Fruit fly (Drosophila melanogaster) whole organism, embryonic: Measurements from ENCODE around the gene Pph13.

ENCODE experiments used
- Adf1 ChIP-seq: fragments of 200-800 bp; sonication (Bioruptor generic); IDR thresholded peaks from 2 replicates; pipeline ENCODE4 v1.3.6; 2022; ENCODE audit warnings: missing biosample characterization, missing genetic modification characterization
- Asciz ChIP-seq: fragments of 200-800 bp; sonication (Bioruptor generic); optimal IDR thresholded peaks from 2 replicates; lab custom pipeline; 2017; ENCODE audit warnings: missing biosample characterization, mild to moderate bottlenecking, missing genetic modification characterization, missing genetic modification reagents
- BtbVII ChIP-seq: fragments of 200-800 bp; sonication (Bioruptor generic); optimal IDR thresholded peaks from 3 replicates; lab custom pipeline; 2017; ENCODE audit warnings: missing biosample characterization, mild to moderate bottlenecking, missing genetic modification characterization
- Bteb2 ChIP-seq: fragments of 200-800 bp; sonication (Bioruptor generic); optimal IDR thresholded peaks from 2 replicates; lab custom pipeline; 2016; ENCODE audit warnings: missing biosample characterization, missing genetic modification characterization
- CG10543 ChIP-seq: fragments of 200-800 bp; sonication (Bioruptor generic); optimal IDR thresholded peaks from 3 replicates; lab custom pipeline; 2017; ENCODE audit warnings: missing biosample characterization, mild to moderate bottlenecking, missing genetic modification characterization, moderate library complexity
- CG10565 ChIP-seq: fragments of 200-800 bp; sonication (Bioruptor generic); optimal IDR thresholded peaks from 3 replicates; lab custom pipeline; 2016; ENCODE audit warnings: missing biosample characterization, mild to moderate bottlenecking, missing genetic modification characterization
- CG10979 ChIP-seq: fragments of 200-800 bp; sonication (Bioruptor generic); optimal IDR thresholded peaks from 2 replicates; lab custom pipeline; 2018; ENCODE audit warnings: missing biosample characterization, mild to moderate bottlenecking, missing genetic modification characterization, moderate library complexity
- CG11504 ChIP-seq: fragments of 200-800 bp; sonication (Bioruptor generic); optimal IDR thresholded peaks from 3 replicates; lab custom pipeline; 2019; ENCODE audit warnings: missing biosample characterization, mild to moderate bottlenecking, missing genetic modification characterization, moderate library complexity
- CG12155 ChIP-seq: fragments of 200-800 bp; sonication (Bioruptor generic); optimal IDR thresholded peaks from 3 replicates; lab custom pipeline; 2016; ENCODE audit warnings: missing biosample characterization, missing genetic modification characterization
- CG12942 ChIP-seq: fragments of 200-800 bp; sonication (Bioruptor generic); optimal IDR thresholded peaks from 3 replicates; lab custom pipeline; 2016; ENCODE audit warnings: missing biosample characterization, missing genetic modification characterization
- CG17361 ChIP-seq: fragments of 200-800 bp; sonication (Bioruptor generic); IDR thresholded peaks from 3 replicates; pipeline ENCODE4 v1.3.6; 2022; ENCODE audit warnings: missing biosample characterization, missing genetic modification characterization
- CG31365 ChIP-seq: fragments of 200-800 bp; sonication (Bioruptor generic); optimal IDR thresholded peaks from 2 replicates; lab custom pipeline; 2018; ENCODE audit warnings: missing biosample characterization, mild to moderate bottlenecking, missing genetic modification characterization
- CG4617 ChIP-seq: fragments of 200-800 bp; sonication (Bioruptor generic); optimal IDR thresholded peaks from 3 replicates; lab custom pipeline; 2016; ENCODE audit warnings: missing biosample characterization, missing genetic modification characterization, borderline replicate concordance
- CG6683 ChIP-seq: fragments of 200-800 bp; sonication (Bioruptor generic); optimal IDR thresholded peaks from 2 replicates; lab custom pipeline; 2017; ENCODE audit warnings: missing biosample characterization, mild to moderate bottlenecking, missing genetic modification characterization, missing genetic modification reagents
- CG6689 ChIP-seq: fragments of 200-800 bp; sonication (Bioruptor generic); IDR thresholded peaks from 2 replicates; pipeline ENCODE4 v1.3.6; 2022; ENCODE audit warnings: missing biosample characterization, missing genetic modification characterization
- CG6791 ChIP-seq: fragments of 200-800 bp; sonication (Bioruptor generic); IDR thresholded peaks from 3 replicates; pipeline ENCODE4 v1.3.6; 2022; ENCODE audit warnings: missing biosample characterization, missing genetic modification characterization; ENCODE audit not compliant: partially characterized antibody
- CG7928 ChIP-seq: fragments of 200-800 bp; sonication (Bioruptor generic); optimal IDR thresholded peaks from 2 replicates; lab custom pipeline; 2017; ENCODE audit warnings: missing biosample characterization, mild to moderate bottlenecking, missing genetic modification characterization
- CG7963 ChIP-seq: fragments of 200-800 bp; sonication (Bioruptor generic); IDR thresholded peaks from 3 replicates; pipeline ENCODE4 v1.3.6; 2022; ENCODE audit warnings: missing biosample characterization, missing genetic modification characterization; ENCODE audit not compliant: partially characterized antibody
- CG8089 ChIP-seq: fragments of 200-800 bp; sonication (Bioruptor generic); optimal IDR thresholded peaks from 3 replicates; lab custom pipeline; 2016; ENCODE audit warnings: missing biosample characterization, missing genetic modification characterization
- CG8388 ChIP-seq: fragments of 200-800 bp; sonication (Bioruptor generic); optimal IDR thresholded peaks from 2 replicates; lab custom pipeline; 2019; ENCODE audit warnings: missing biosample characterization, mild to moderate bottlenecking, missing genetic modification characterization, moderate library complexity
- CG8765 ChIP-seq: fragments of 200-800 bp; sonication (Bioruptor generic); IDR thresholded peaks from 2 replicates; pipeline ENCODE4 v1.3.6; 2022; ENCODE audit warnings: missing biosample characterization, missing genetic modification characterization
- CG9727 ChIP-seq: fragments of 200-800 bp; sonication (Bioruptor generic); optimal IDR thresholded peaks from 3 replicates; lab custom pipeline; 2017; ENCODE audit warnings: missing biosample characterization, mild to moderate bottlenecking, missing genetic modification characterization
- CoRest ChIP-seq: fragments of 200-800 bp; sonication (Bioruptor generic); optimal IDR thresholded peaks from 3 replicates; lab custom pipeline; 2018; ENCODE audit warnings: missing biosample characterization, mild to moderate bottlenecking, missing genetic modification characterization, moderate library complexity
- Dp ChIP-seq: fragments of 200-800 bp; sonication (Bioruptor generic); optimal IDR thresholded peaks from 2 replicates; lab custom pipeline; 2018; ENCODE audit warnings: missing biosample characterization, mild to moderate bottlenecking, missing genetic modification characterization, moderate library complexity
- Gsc ChIP-seq: fragments of 200-800 bp; sonication (Bioruptor generic); IDR thresholded peaks from 2 replicates; pipeline ENCODE4 v1.3.6; 2022; ENCODE audit warnings: missing biosample characterization, missing genetic modification characterization
- HLH4C ChIP-seq: fragments of 200-800 bp; sonication (Bioruptor generic); IDR thresholded peaks from 3 replicates; pipeline ENCODE4 v1.3.6; 2022; ENCODE audit warnings: missing biosample characterization, missing genetic modification characterization; ENCODE audit not compliant: partially characterized antibody
- Hr39 ChIP-seq: fragments of >200 bp; optimal IDR thresholded peaks from 2 replicates; lab custom pipeline; 2017
- NK7.1 ChIP-seq: fragments of 200-800 bp; sonication (Bioruptor generic); optimal IDR thresholded peaks from 3 replicates; lab custom pipeline; 2016; ENCODE audit warnings: missing biosample characterization, missing genetic modification characterization
- Optix ChIP-seq: fragments of 200-800 bp; sonication (Bioruptor generic); IDR thresholded peaks from 3 replicates; pipeline ENCODE4 v1.3.6; 2022; ENCODE audit warnings: missing biosample characterization, missing genetic modification characterization
- Side ChIP-seq: fragments of 200-800 bp; sonication (Bioruptor generic); optimal IDR thresholded peaks from 2 replicates; lab custom pipeline; 2016; ENCODE audit warnings: missing biosample characterization, missing genetic modification characterization
- Sry-β ChIP-seq: fragments of 200-800 bp; sonication (Bioruptor generic); optimal IDR thresholded peaks from 2 replicates; lab custom pipeline; 2018; ENCODE audit warnings: missing biosample characterization, mild to moderate bottlenecking, missing genetic modification characterization, moderate library complexity
- ap ChIP-seq: fragments of 200-800 bp; sonication (Bioruptor generic); IDR thresholded peaks from 2 replicates; pipeline ENCODE4 v1.3.6; 2022; ENCODE audit warnings: missing biosample characterization, missing genetic modification characterization
- ara ChIP-seq: fragments of 200-800 bp; sonication (Bioruptor generic); IDR thresholded peaks from 2 replicates; pipeline ENCODE4 v1.3.6; 2022; ENCODE audit warnings: missing biosample characterization, missing genetic modification characterization
- bowl ChIP-seq: fragments of 200-800 bp; sonication (Bioruptor generic); IDR thresholded peaks from 2 replicates; pipeline ENCODE4 v1.3.6; 2022; ENCODE audit warnings: missing biosample characterization, missing genetic modification characterization
- cad ChIP-seq: fragments of >200 bp; optimal IDR thresholded peaks from 2 replicates; lab custom pipeline; 2017; ENCODE audit warnings: missing biosample characterization, missing genetic modification characterization
- cas ChIP-seq: fragments of 200-800 bp; sonication (Bioruptor generic); IDR thresholded peaks from 2 replicates; pipeline ENCODE4 v1.3.6; 2022; ENCODE audit warnings: missing biosample characterization, missing genetic modification characterization
- danr ChIP-seq: fragments of 200-800 bp; sonication (Bioruptor generic); IDR thresholded peaks from 2 replicates; pipeline ENCODE4 v1.3.6; 2022; ENCODE audit warnings: missing biosample characterization, missing genetic modification characterization
- dmrt99B ChIP-seq: fragments of 200-800 bp; sonication (Bioruptor generic); optimal IDR thresholded peaks from 2 replicates; lab custom pipeline; 2018; ENCODE audit warnings: missing biosample characterization, mild to moderate bottlenecking, missing genetic modification characterization, moderate library complexity
- ftz-f1 ChIP-seq: fragments of 200-800 bp; sonication (Bioruptor generic); optimal IDR thresholded peaks from 2 replicates; lab custom pipeline; 2016; ENCODE audit warnings: missing biosample characterization, missing genetic modification characterization
- gem ChIP-seq: fragments of 200-800 bp; sonication (Bioruptor generic); optimal IDR thresholded peaks from 2 replicates; lab custom pipeline; 2019; ENCODE audit warnings: missing biosample characterization, mild to moderate bottlenecking, missing genetic modification characterization, moderate library complexity
- hth ChIP-seq: fragments of >200 bp; optimal IDR thresholded peaks from 2 replicates; lab custom pipeline; 2017; ENCODE audit warnings: inconsistent platforms
- pfk ChIP-seq: fragments of 200-800 bp; sonication (Bioruptor generic); optimal IDR thresholded peaks from 2 replicates; lab custom pipeline; 2018; ENCODE audit warnings: missing biosample characterization, mild to moderate bottlenecking, missing genetic modification characterization, moderate library complexity
- prd ChIP-seq, 3 experiments: fragments of >200 bp in 2 of 3; fragments of 200-800 bp in 1 of 3; sonication (Bioruptor generic) in 1 of 3; optimal IDR thresholded peaks in 2 of 3; IDR thresholded peaks in 1 of 3; 2 replicates in 2 of 3; 3 replicates in 1 of 3; pipeline versions ENCODE4 v1.3.6 to Lab custom; 2017 to 2022; ENCODE audit warnings: missing biosample characterization in 1 of 3, missing genetic modification characterization in 1 of 3
- pzg ChIP-seq: fragments of 200-800 bp; sonication (Bioruptor generic); optimal IDR thresholded peaks from 3 replicates; lab custom pipeline; 2018; ENCODE audit warnings: missing biosample characterization, mild to moderate bottlenecking, missing genetic modification characterization, moderate library complexity
- salm ChIP-seq: fragments of 200-800 bp; sonication (Bioruptor generic); optimal IDR thresholded peaks from 2 replicates; lab custom pipeline; 2018; ENCODE audit warnings: missing biosample characterization, mild to moderate bottlenecking, missing genetic modification characterization
- schlank ChIP-seq: fragments of 200-800 bp; sonication (Bioruptor generic); optimal IDR thresholded peaks from 2 replicates; lab custom pipeline; 2018; ENCODE audit warnings: missing biosample characterization, mild to moderate bottlenecking, missing genetic modification characterization
- sr ChIP-seq: fragments of 200-800 bp; sonication (Bioruptor generic); IDR thresholded peaks from 3 replicates; pipeline ENCODE4 v1.3.6; 2022; ENCODE audit warnings: missing biosample characterization, missing genetic modification characterization
- stc ChIP-seq: fragments of 200-800 bp; sonication (Bioruptor generic); IDR thresholded peaks from 2 replicates; pipeline ENCODE4 v1.3.6; 2022; ENCODE audit warnings: missing biosample characterization, missing genetic modification characterization
- tx ChIP-seq: fragments of 200-800 bp; sonication (Bioruptor generic); optimal IDR thresholded peaks from 2 replicates; lab custom pipeline; 2016; ENCODE audit warnings: missing biosample characterization, missing genetic modification characterization
- zf30C ChIP-seq: fragments of 200-800 bp; sonication (Bioruptor generic); optimal IDR thresholded peaks from 3 replicates; lab custom pipeline; 2018; ENCODE audit warnings: missing biosample characterization, mild to moderate bottlenecking, missing genetic modification characterization

Pph13 gene

dm6 chr2L:574226-574625, 3.1 kb upstream of the Pph13 start, which contains the start of the genes Ipk2 and cold (continued):
- TF ChIP-seq CG4617 (peak; percentile 96), Asciz (GFP tag; lab: Kevin White, UChicago) (no peak), CG8089 (GFP tag; lab: Kevin White, UChicago) (peak; percentile 28), HLH4C (GFP tag; lab: Robert Waterston, UW) (no peak; the same call in 2 of the 3 replicates), hth (lab: Kevin White, UChicago) (no peak), CG17361 (peak; percentile 87), schlank (tag; lab: Kevin White, UChicago) (peak; percentile 22), bowl (GFP tag; lab: Robert Waterston, UW) (no peak), Sry-β (peak; percentile 99), CG6791 (GFP tag; lab: Robert Waterston, UW) (no peak), ap (GFP tag; lab: Robert Waterston, UW) (no peak), Adf1 (GFP tag; lab: Robert Waterston, UW) (peak; percentile 45; the same call in 1 of the 2 replicates), BtbVII (GFP tag; lab: Kevin White, UChicago) (peak; percentile 67), gem (tag; lab: Kevin White, UChicago) (no peak), tx (GFP tag; lab: Kevin White, UChicago) (peak; percentile 75), stc (GFP tag; lab: Robert Waterston, UW) (no peak), Gsc (GFP tag; lab: Robert Waterston, UW) (0 out of 2 replicates have a peak, but pooled peaks have one; percentile 26), pfk (GFP tag; lab: Kevin White, UChicago) (no peak), Bteb2 (GFP tag; lab: Kevin White, UChicago) (peak; percentile 87), NK7.1 (peak; percentile 19), pzg (GFP tag; lab: Kevin White, UChicago) (peak; percentile 79), CG11504 (tag; lab: Kevin White, UChicago) (peak; percentile 92), salm (peak; percentile 21), Optix (peak; percentile 57; the same call in 1 of the 3 replicates), CG31365 (tag; lab: Kevin White, UChicago) (peak; percentile 12), cad (no peak), CoRest (tag; lab: Kevin White, UChicago) (peak; percentile 89), ara (GFP tag; lab: Robert Waterston, UW) (peak; percentile 55), CG6683 (GFP tag; lab: Kevin White, UChicago) (peak; percentile 66), prd (optimal IDR thresholded peaks at IDR 0.05; lab: Kevin White, UChicago) (no peak), prd (GFP tag; IDR thresholded peaks at IDR 0.05; lab: Robert Waterston, UW) (peak; percentile 82), Side (GFP tag; lab: Kevin White, UChicago) (peak; percentile 72), CG6689 (GFP tag; lab: Robert Waterston, UW) (peak; percentile 74), sr (no peak), CG12942 (GFP tag; lab: Kevin White, UChicago) (peak; percentile 68), CG12155 (GFP tag; lab: Kevin White, UChicago) (peak; percentile 86), CG10979 (peak; percentile 67), ftz-f1 (GFP tag; lab: Kevin White, UChicago) (peak; percentile 57), CG7963 (GFP tag; lab: Robert Waterston, UW) (no peak), CG8765 (GFP tag; lab: Robert Waterston, UW) (peak; percentile 64), dmrt99B (no peak), CG9727 (GFP tag; lab: Kevin White, UChicago) (peak; percentile 81), Dp (GFP tag; lab: Kevin White, UChicago) (peak; percentile 63), CG7928 (GFP tag; lab: Kevin White, UChicago) (peak; percentile 59), Hr39 (lab: Kevin White, UChicago) (no peak), zf30C (no peak), CG10543 (GFP tag; lab: Kevin White, UChicago) (peak; percentile 86), danr (peak; percentile 41; the same call in 1 of the 2 replicates), CG10565 (GFP tag; lab: Kevin White, UChicago) (peak; percentile 51), cas (GFP tag; lab: Robert Waterston, UW) (0 out of 2 replicates have a peak, but pooled peaks have one; percentile 42), CG8388 (GFP tag; lab: Kevin White, UChicago) (peak; percentile 64)
